Worm (Caenorhabditis elegans): ENCODE results near the gene cyn-2.

Gene cyn-2

DNA sequence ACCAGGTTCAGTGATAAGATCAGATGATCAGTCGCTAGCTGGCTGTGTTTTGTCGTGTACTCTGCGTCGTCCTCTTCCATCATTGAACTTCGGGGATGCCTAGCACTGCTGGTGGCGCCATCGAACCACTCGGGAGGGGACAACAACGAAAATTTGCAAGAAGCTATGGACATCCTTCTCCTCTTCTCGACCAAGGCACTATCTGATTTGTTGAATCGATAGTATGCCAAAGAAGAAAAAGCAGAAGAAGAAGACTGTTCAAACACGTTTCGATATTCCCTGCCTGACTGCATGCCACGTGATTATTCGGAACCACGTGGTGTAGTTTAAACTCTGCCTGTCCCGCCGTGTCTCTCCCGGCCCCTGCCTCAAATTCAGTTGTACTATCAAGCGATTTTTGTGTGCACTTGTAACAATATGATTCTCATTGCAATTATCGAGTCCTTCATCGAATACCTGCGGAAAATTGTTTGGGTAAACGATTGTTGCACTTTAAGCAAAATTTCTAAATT lies 26.8 kb downstream of the cyn-2 start (continued):
- TF ChIP-seq ceh-82 (tag; optimal IDR thresholded peaks at IDR 0.05): no peak
- no peak for TF ChIP-seq dmd-6 (GFP tag; IDR thresholded peaks at IDR 0.05)
- TF ChIP-seq daf-19 (GFP tag; conservative IDR thresholded peaks at IDR 0.05): no peak
- no peak for TF ChIP-seq cey-2 (tag; optimal IDR thresholded peaks at IDR 0.05; ENCODE audit: borderline replicate concordance, insufficient read depth)
- TF ChIP-seq duxl-1 (tag; optimal IDR thresholded peaks at IDR 0.05; ENCODE audit: poor library complexity): peak; percentile 47
- peak; percentile 56 for TF ChIP-seq nhr-28 (tag; optimal IDR thresholded peaks at IDR 0.05)
- no peak for TF ChIP-seq lim-7 (GFP tag; IDR thresholded peaks at IDR 0.05)

DNA sequence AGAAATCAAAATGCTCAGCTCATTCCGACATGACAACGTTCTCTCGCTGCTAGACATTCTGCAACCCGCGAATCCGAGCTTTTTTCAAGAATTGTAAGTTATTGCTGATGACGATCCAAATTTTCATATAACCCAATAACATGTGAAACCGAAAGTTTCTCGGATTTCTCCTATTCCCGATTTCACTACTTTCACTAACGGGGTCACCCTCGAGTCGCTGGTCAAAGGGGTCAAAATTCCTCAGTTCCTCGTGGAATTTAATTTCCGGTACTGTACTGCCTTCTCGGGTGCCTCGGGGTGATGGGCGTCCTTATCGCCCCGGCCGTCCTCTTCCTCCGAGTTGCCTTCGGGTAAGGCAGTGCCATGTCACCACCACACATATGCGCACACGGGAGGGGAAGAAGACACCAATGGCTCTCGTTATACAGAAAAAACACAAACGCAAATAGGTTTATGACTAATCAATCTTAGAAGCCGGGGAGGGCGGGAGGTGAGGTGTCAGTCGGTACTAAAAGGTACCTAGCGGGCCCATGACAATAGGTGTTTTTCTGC lies 27.8 kb downstream of the cyn-2 start:
- no peak for TF ChIP-seq F10B5.3 (tag; optimal IDR thresholded peaks at IDR 0.05)
- peak; percentile 61 for TF ChIP-seq set-16 (GFP tag; IDR thresholded peaks at IDR 0.05)
- no peak for TF ChIP-seq nhr-10 (tag; optimal IDR thresholded peaks at IDR 0.05)
- no peak for TF ChIP-seq F37D6.2 (tag; optimal IDR thresholded peaks at IDR 0.05)
- TF ChIP-seq nhr-41 (GFP tag; IDR thresholded peaks at IDR 0.05): no peak
- no peak for TF ChIP-seq lir-3 (tag; optimal IDR thresholded peaks at IDR 0.05)
- TF ChIP-seq nhr-111 (GFP tag; optimal IDR thresholded peaks at IDR 0.05): peak; percentile 32
- TF ChIP-seq nhr-11 (tag; optimal IDR thresholded peaks at IDR 0.05): no peak
- no peak for TF ChIP-seq T26A8.4 (GFP tag; IDR thresholded peaks at IDR 0.05)
- TF ChIP-seq rbr-2 (tag; optimal IDR thresholded peaks at IDR 0.05): peak; percentile 4
- TF ChIP-seq nhr-25 (tag; optimal IDR thresholded peaks at IDR 0.05; ENCODE audit: borderline replicate concordance, insufficient read depth): peak; percentile 39
- no peak for TF ChIP-seq Y75B8A.6 (GFP tag; IDR thresholded peaks at IDR 0.05)
- TF ChIP-seq unc-62 (GFP tag; optimal IDR thresholded peaks at IDR 0.05 in 1 of 2): peak in 1 of 2 experiments; percentile 27
- TF ChIP-seq unc-62 (tag; optimal IDR thresholded peaks at IDR 0.05): no peak
- peak; percentile 47 for TF ChIP-seq mes-2 (tag; optimal IDR thresholded peaks at IDR 0.05; ENCODE audit: poor library complexity, severe bottlenecking)
- no peak for TF ChIP-seq lin-39 (tag; optimal IDR thresholded peaks at IDR 0.05)
- TF ChIP-seq madf-5 (GFP tag; IDR thresholded peaks at IDR 0.05): no peak
- TF ChIP-seq egl-27 (tag; optimal IDR thresholded peaks at IDR 0.05): no peak
- no peak for TF ChIP-seq gei-8 (GFP tag; optimal IDR thresholded peaks at IDR 0.05)
- TF ChIP-seq lsy-2 (tag; optimal IDR thresholded peaks at IDR 0.05): peak in 1 of 2 experiments; percentile 11
- peak; percentile 34 for TF ChIP-seq sdz-12 (GFP tag; optimal IDR thresholded peaks at IDR 0.05)
- no peak for TF ChIP-seq ctbp-1 (GFP tag; IDR thresholded peaks at IDR 0.05)
- no peak for TF ChIP-seq daf-8 (GFP tag; IDR thresholded peaks at IDR 0.05)
- TF ChIP-seq lim-7 (GFP tag; IDR thresholded peaks at IDR 0.05): no peak
- no peak for TF ChIP-seq hif-1 (tag; optimal IDR thresholded peaks at IDR 0.05)
- no peak for TF ChIP-seq zfp-2 (tag; optimal IDR thresholded peaks at IDR 0.05)
- peak; percentile 27 for TF ChIP-seq hlh-11 (tag; optimal IDR thresholded peaks at IDR 0.05)
- peak; percentile 6 for TF ChIP-seq hlh-30 (tag; optimal IDR thresholded peaks at IDR 0.05; ENCODE audit: insufficient read depth)
- TF ChIP-seq nhr-48 (tag; optimal IDR thresholded peaks at IDR 0.05): no peak
- no peak for TF ChIP-seq spr-3 (GFP tag; optimal IDR thresholded peaks at IDR 0.05)
- TF ChIP-seq mdl-1 (tag; optimal IDR thresholded peaks at IDR 0.05): no peak
- TF ChIP-seq dve-1 (tag; optimal IDR thresholded peaks at IDR 0.05; ENCODE audit: insufficient read depth): no peak
- TF ChIP-seq aly-2 (tag; optimal IDR thresholded peaks at IDR 0.05): no peak
- TF ChIP-seq Y105C5A.15 (GFP tag; IDR thresholded peaks at IDR 0.05): no peak
- TF ChIP-seq vab-7 (GFP tag; IDR thresholded peaks at IDR 0.05): no peak
- peak; percentile 39 for TF ChIP-seq nhr-6 (tag; optimal IDR thresholded peaks at IDR 0.05)
- no peak for TF ChIP-seq lin-13 (GFP tag; optimal IDR thresholded peaks at IDR 0.05)
